Worm (Caenorhabditis elegans): ENCODE results near the gene K06A4.6.

The K06A4.6 gene

DNA sequence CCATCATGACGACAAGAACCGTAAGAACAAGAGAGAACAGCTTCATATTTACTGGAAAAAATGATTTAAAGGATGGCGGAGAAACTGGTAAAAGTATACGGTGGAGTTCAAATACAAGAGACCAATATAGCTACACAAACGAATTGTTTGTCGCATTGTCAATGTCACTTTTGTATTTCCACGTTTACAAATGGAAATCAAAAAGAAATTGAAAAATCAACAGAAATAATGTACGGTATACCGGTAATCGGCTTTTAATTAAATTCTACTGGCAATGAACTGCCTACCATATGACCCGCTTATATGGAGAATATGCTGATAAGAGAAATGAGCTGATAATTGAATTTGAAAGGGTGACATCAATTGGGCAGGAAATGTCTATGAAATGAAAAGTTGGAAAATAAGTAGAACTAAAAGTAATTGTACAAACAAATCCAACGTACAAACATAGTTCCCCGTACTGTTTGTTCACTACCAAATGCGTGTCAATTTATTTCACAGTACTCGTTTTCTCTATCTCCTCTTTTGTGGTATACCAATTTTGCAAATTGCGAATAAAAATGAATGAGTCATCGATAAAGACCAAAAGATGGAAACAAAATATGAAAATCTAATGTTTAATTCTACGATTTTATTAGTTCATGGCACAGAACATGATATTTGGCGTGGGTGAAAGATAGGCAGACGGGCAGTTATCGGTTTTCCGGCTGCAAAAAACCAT lies 11.1 kb upstream of the K06A4.6 start, which contains the start of gene K06A4.7:
K06A4.7 (minus strand) TSS at position 51 of the 721 bp plus-strand sequence.
- TF ChIP-seq ceh-82 (tag; optimal IDR thresholded peaks at IDR 0.05) (no peak), fos-1 (tag; optimal IDR thresholded peaks at IDR 0.05) (peak; percentile 35), ZK546.5 (tag; optimal IDR thresholded peaks at IDR 0.05) (no peak), gmeb-1 (tag; optimal IDR thresholded peaks at IDR 0.05) (no peak), lin-13 (GFP tag; optimal IDR thresholded peaks at IDR 0.05) (no peak), peb-1 (tag; optimal IDR thresholded peaks at IDR 0.05) (no peak), ceh-16 (tag; optimal IDR thresholded peaks at IDR 0.05) (no peak), F13H6.1 (tag; optimal IDR thresholded peaks at IDR 0.05) (no peak), nhr-21 (tag; optimal IDR thresholded peaks at IDR 0.05) (no peak), sma-9 (GFP tag; optimal IDR thresholded peaks at IDR 0.05) (peak; percentile 46), sma-9 (tag; optimal IDR thresholded peaks at IDR 0.05) (no peak), skn-1 (tag; optimal IDR thresholded peaks at IDR 0.05) (no peak), alr-1 (tag; optimal IDR thresholded peaks at IDR 0.05) (no peak), crh-2 (tag; optimal IDR thresholded peaks at IDR 0.05) (peak; percentile 45), zag-1 (tag; optimal IDR thresholded peaks at IDR 0.05) (no peak), elt-3 (tag; optimal IDR thresholded peaks at IDR 0.05) (no peak), lin-11 (tag; optimal IDR thresholded peaks at IDR 0.05) (no peak), lin-39 (tag; optimal IDR thresholded peaks at IDR 0.05) (no peak), sem-4 (tag; optimal IDR thresholded peaks at IDR 0.05) (no peak), nhr-237 (tag; optimal IDR thresholded peaks at IDR 0.05) (no peak), egl-27 (tag; optimal IDR thresholded peaks at IDR 0.05) (no peak), C34F6.9 (tag; optimal IDR thresholded peaks at IDR 0.05) (no peak), mab-5 (tag; optimal IDR thresholded peaks at IDR 0.05) (no peak), unc-39 (tag; optimal IDR thresholded peaks at IDR 0.05) (no peak), snpc-4 (tag; optimal IDR thresholded peaks at IDR 0.05) (no peak), nhr-12 (tag; optimal IDR thresholded peaks at IDR 0.05) (no peak), ztf-4 (tag; optimal IDR thresholded peaks at IDR 0.05) (no peak)

DNA sequence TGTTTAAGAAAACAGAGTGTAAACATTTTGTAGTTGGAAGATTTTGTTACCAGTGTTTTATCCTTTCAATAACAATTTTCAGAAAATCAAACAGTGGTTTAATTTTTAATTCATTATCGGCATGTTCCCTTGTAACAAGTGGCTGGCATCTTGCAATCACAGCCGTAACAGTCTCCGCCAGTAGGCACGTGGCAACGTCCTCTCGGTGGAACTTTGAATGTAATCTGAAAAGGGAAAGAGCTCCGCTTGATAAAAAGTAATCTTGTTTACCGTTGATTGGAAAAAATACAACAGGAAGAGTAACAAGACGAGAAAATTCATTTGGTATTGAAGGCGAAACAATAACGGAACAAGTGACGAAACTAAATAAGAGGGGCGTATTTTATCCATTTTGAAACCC lies 8.9 kb upstream of the K06A4.6 start, which contains the start of gene K06A4.10:
K06A4.10 (minus strand) TSS at position 390 of the 400 bp plus-strand sequence.
- TF ChIP-seq nhr-237 (tag; optimal IDR thresholded peaks at IDR 0.05) (no peak), fos-1 (tag; optimal IDR thresholded peaks at IDR 0.05) (peak; percentile 28)

DNA sequence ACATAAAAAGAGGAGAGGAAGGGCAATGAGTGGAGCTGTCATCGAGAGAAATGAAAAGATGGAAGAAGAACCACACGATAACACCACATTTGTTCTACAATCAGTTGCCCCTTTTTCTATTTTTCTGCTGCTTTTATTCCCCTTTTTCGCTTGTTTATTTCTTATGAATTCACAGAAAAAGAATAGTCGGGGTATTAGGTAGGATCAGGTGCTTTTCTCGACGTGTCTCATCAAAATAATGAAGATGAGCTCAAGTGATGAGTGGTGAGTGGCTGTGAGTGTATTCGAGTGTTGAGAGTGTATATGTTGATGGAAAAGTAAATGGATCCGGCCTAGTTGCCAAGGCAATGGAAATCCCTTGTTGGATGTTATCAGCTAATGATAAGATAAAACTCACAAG lies 5.0 kb upstream of the K06A4.6 start:
- no peak for TF ChIP-seq lin-39 (tag; optimal IDR thresholded peaks at IDR 0.05)
- TF ChIP-seq zag-1 (tag; optimal IDR thresholded peaks at IDR 0.05), result no peak

DNA sequence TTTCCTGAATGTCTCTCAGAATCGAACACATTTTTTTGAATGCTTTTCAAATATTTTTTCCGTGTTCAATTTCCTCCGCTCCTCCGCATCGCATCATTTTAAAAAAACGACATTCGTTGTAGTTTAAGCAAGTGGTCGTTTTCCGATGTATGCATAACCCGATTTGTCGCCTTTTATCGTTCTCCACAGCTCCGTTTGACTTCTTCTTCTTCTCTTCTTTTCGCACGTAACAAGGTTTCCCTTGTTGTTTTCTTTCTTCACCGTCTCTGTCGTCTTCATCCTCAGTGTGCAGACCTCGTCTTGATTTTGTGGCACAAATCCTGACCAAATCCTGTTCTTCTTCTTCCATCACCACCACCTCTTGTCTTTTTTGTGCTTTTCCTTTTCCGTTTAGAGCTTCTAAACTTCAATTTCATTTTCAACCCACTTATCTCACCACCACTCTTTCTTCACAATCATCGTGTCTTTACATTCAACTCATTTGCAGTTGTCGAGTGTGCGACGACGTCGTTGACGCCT lies 3.3 kb upstream of the K06A4.6 start, which contains the start of gene K06A4.2:
K06A4.2 (plus strand) TSS at position 469 of the 519 bp plus-strand sequence.
- TF ChIP-seq snpc-4 (tag; optimal IDR thresholded peaks at IDR 0.05) (no peak), ama-1 (optimal IDR thresholded peaks at IDR 0.05) (no peak), nhr-129 (tag; optimal IDR thresholded peaks at IDR 0.05) (no peak), nhr-12 (tag; optimal IDR thresholded peaks at IDR 0.05) (no peak), nhr-23 (tag; optimal IDR thresholded peaks at IDR 0.05) (no peak), unc-39 (tag; optimal IDR thresholded peaks at IDR 0.05) (no peak), ZK546.5 (tag; optimal IDR thresholded peaks at IDR 0.05) (no peak), unc-55 (GFP tag; optimal IDR thresholded peaks at IDR 0.05) (no peak), skn-1 (tag; optimal IDR thresholded peaks at IDR 0.05) (no peak), ztf-11 (tag; optimal IDR thresholded peaks at IDR 0.05) (no peak), sma-9 (GFP tag; optimal IDR thresholded peaks at IDR 0.05) (no peak), sma-9 (tag; optimal IDR thresholded peaks at IDR 0.05) (no peak), nhr-25 (tag; optimal IDR thresholded peaks at IDR 0.05) (no peak), nhr-237 (tag; optimal IDR thresholded peaks at IDR 0.05) (no peak), elt-1 (tag; optimal IDR thresholded peaks at IDR 0.05) (no peak), zag-1 (tag; optimal IDR thresholded peaks at IDR 0.05) (no peak), crh-2 (tag; optimal IDR thresholded peaks at IDR 0.05) (no peak), aly-2 (tag; optimal IDR thresholded peaks at IDR 0.05) (no peak)

DNA sequence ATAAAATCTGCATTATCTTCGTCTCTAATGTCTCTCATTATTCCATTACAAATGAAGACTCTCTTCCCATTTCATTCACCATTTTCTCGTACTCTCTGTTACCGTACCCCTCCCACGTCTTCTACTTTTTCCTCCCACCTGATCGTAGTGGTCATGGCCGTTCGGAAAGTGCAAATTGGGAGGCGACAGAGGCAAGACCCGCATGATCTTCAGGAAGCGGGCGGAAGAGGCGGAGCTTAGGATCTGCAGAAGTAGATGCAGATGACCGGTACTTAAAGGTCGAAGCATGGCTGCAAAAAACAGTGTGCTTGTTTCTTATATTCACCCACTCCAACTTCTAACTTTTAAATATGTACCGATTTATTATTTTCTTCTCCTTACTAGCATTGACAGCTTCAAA lies 2.6 kb downstream of the K06A4.6 start, which contains the start of gene nas-3:
nas-3 (plus strand) TSS at position 301 of the 400 bp plus-strand sequence.
- TF ChIP-seq unc-55 (GFP tag; optimal IDR thresholded peaks at IDR 0.05), result no peak
- TF ChIP-seq lin-13 (GFP tag; optimal IDR thresholded peaks at IDR 0.05), result no peak
- no peak for TF ChIP-seq ceh-16 (tag; optimal IDR thresholded peaks at IDR 0.05)
- TF ChIP-seq nhr-21 (tag; optimal IDR thresholded peaks at IDR 0.05), result no peak
- no peak for TF ChIP-seq R02D3.7 (tag; optimal IDR thresholded peaks at IDR 0.05)
- no peak for TF ChIP-seq snpc-4 (tag; optimal IDR thresholded peaks at IDR 0.05)
